Fruit fly (Drosophila melanogaster) S2 (cell line): ENCODE results near the gene CG4297.

Source experiments
- CG8478 ChIP-seq: fragments of >200 bp; optimal IDR thresholded peaks from 2 replicates; lab custom pipeline; 2018
- CTCF ChIP-seq, 2 experiments: fragments of >200 bp; optimal IDR thresholded peaks; 2 replicates each; lab custom pipeline; 2018

DNA sequence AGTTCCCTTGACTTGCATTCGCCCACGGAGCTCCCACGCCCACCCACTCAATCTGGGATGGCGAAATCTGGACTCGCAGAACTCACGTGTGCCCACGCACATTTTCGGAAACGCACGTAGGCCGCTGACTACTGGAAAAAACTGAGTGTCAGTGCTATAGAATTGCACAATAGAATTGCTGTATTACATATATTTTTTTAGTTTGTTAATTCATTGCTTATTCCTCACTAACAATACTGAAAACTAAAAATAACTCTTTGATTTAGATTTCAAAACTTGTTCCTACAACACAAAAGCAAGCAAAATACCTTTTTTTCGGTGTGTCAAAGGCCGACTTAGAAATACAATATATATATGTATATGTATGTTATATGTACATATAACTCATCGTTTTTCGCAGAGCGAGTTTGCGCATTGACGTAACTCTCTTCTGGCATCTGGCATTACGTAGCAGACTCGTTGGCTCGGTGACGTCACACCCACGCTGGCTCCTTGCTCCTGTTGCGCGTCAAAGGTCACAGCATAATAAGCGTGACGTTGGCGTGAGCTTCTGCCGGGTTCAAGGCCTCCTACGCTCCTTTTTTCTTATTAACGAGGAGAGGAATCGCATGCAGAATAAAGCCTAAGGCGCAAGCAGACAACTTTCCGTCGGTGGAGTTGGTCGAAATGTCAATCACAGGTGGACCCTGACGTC is 9.9 kb upstream of the CG4297 start:
- TF ChIP-seq CTCF (optimal IDR thresholded peaks at IDR 0.05; lab: Kevin White, UChicago) (no peak), CG8478 (lab: Kevin White, UChicago) (no peak)
